Fruit fly (Drosophila melanogaster): Measurements from ENCODE around the gene Pmm2.

The Pmm2 gene

dm6 chr3L:12533392-12534070 is 859 bp upstream of the Pmm2 start, which contains the start of the genes Tsf2 and CG34242:
Gene Tsf2, minus strand, starts transcription at chr3L:12533724.
Gene CG34242, plus strand, starts transcription at chr3L:12533996.
- TF ChIP-seq Lpt (GFP tag; optimal IDR thresholded peaks at IDR 0.05) (peak; percentile 85), dsx (GFP tag; optimal IDR thresholded peaks at IDR 0.05; ENCODE audit: poor library complexity, severe bottlenecking) (peak; percentile 88), Blimp-1 (GFP tag; optimal IDR thresholded peaks at IDR 0.05) (peak; percentile 53), CG32006 (GFP tag; optimal IDR thresholded peaks at IDR 0.05) (no peak), CG10631 (GFP tag; optimal IDR thresholded peaks at IDR 0.05) (peak; percentile 79), eg (GFP tag; IDR thresholded peaks at IDR 0.05) (peak; percentile 95), Eip78C (GFP tag) (peak; percentile 89), Hr39 (GFP tag; optimal IDR thresholded peaks at IDR 0.05) (no peak), acj6 (GFP tag; optimal IDR thresholded peaks at IDR 0.05) (no peak), CG1621 (tag; optimal IDR thresholded peaks at IDR 0.05) (peak; percentile 42), spab (GFP tag; optimal IDR thresholded peaks at IDR 0.05) (peak; percentile 74), CG8319 (GFP tag; optimal IDR thresholded peaks at IDR 0.05) (peak; percentile 81), svp (GFP tag) (no peak), CG16779 (tag; optimal IDR thresholded peaks at IDR 0.05) (no peak), lz (GFP tag; optimal IDR thresholded peaks at IDR 0.05) (peak; percentile 47), CG6808 (GFP tag; optimal IDR thresholded peaks at IDR 0.05) (no peak), CG11762 (GFP tag; optimal IDR thresholded peaks at IDR 0.05; ENCODE audit: insufficient read depth) (peak; percentile 82), esn (GFP tag; optimal IDR thresholded peaks at IDR 0.05) (peak; percentile 20), pdm3 (GFP tag; optimal IDR thresholded peaks at IDR 0.05) (no peak), Smox (GFP tag; optimal IDR thresholded peaks at IDR 0.05) (no peak), ss (GFP tag; optimal IDR thresholded peaks at IDR 0.05) (peak; percentile 28 to 57), cyc (GFP tag; optimal IDR thresholded peaks at IDR 0.05) (peak; percentile 85), CG7368 (GFP tag; optimal IDR thresholded peaks at IDR 0.05) (peak; percentile 37), CG6792 (GFP tag; optimal IDR thresholded peaks at IDR 0.05) (peak; percentile 58), Ets96B (tag; optimal IDR thresholded peaks at IDR 0.05) (peak; percentile 81), Eip93F (GFP tag; optimal IDR thresholded peaks at IDR 0.05) (peak; percentile 34), Met (GFP tag; optimal IDR thresholded peaks at IDR 0.05) (peak; percentile 73), CG11294 (GFP tag; IDR thresholded peaks at IDR 0.05) (peak; percentile 83), CG3032 (tag; optimal IDR thresholded peaks at IDR 0.05) (peak; percentile 87), CG6854 (GFP tag; optimal IDR thresholded peaks at IDR 0.05) (no peak), CG6276 (GFP tag; optimal IDR thresholded peaks at IDR 0.05) (no peak), CG9139 (GFP tag; optimal IDR thresholded peaks at IDR 0.05) (peak; percentile 69), CG15336 (GFP tag; IDR thresholded peaks at IDR 0.05) (peak; percentile 43), Gug (GFP tag; IDR thresholded peaks at IDR 0.05) (peak; percentile 95), Sox14 (GFP tag; optimal IDR thresholded peaks at IDR 0.05) (no peak), CG8632 (GFP tag; optimal IDR thresholded peaks at IDR 0.05) (no peak), CG4318 (GFP tag; optimal IDR thresholded peaks at IDR 0.05) (no peak), Hr4 (GFP tag; optimal IDR thresholded peaks at IDR 0.05) (no peak), CG8119 (GFP tag; IDR thresholded peaks at IDR 0.05) (no peak), CG11902 (GFP tag; optimal IDR thresholded peaks at IDR 0.05) (peak; percentile 84), topi (GFP tag; optimal IDR thresholded peaks at IDR 0.05) (peak; percentile 71), Ets21C (GFP tag; optimal IDR thresholded peaks at IDR 0.05) (no peak), Eip75B (GFP tag; optimal IDR thresholded peaks at IDR 0.05) (no peak), CG34406 (GFP tag; optimal IDR thresholded peaks at IDR 0.05) (no peak), CG6163 (GFP tag; IDR thresholded peaks at IDR 0.05) (peak; percentile 95), fkh (GFP tag; optimal IDR thresholded peaks at IDR 0.05) (peak; percentile 40), CG3919 (GFP tag; optimal IDR thresholded peaks at IDR 0.05) (peak; percentile 89)

All from whole organism, prepupa.